Worm (Caenorhabditis elegans): Measurements from ENCODE around the gene lipl-4.

lipl-4 gene

DNA sequence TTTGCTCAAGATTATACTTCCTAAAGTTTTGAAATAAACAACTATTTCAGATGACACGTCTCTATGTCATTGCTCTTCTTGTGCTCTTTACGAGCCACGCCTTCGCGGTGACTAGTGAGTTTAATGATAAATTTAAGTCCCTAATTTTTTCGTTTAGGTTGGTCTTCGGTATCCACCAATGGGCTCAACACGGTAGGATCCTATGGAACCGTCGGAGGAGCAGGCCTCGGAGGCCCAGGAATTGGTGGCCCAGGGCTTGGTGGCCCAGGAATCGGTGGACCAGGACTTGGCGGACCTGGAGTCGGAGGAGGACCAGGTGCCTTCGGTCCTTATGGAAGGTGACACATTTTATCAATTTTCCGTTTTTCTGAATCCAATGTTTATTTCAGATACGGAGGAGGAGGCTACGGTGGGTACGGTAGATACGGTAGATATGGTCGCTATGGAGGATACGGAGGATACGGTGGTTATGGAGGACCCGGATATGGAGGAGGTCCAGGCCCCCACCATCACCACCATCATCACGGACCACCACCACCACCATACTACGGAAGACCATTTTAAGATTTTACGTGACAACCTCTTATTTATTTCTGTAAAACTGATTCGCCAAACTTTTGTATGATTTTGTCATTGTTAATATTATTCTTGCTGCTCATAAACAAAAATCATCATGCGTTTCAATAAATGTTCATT lies 29.4 kb upstream of the lipl-4 start, which contains the start of the genes F46E10.2 and F46E10.18:
Gene F46E10.2, plus strand, starts transcription at position 51 of the 696 bp plus-strand sequence.
Gene F46E10.18, plus strand, starts transcription at position 646 of the 696 bp plus-strand sequence.
- TF ChIP-seq ceh-43 (GFP tag; optimal IDR thresholded peaks at IDR 0.05) (no peak), unc-62 (GFP tag; optimal IDR thresholded peaks at IDR 0.05) (no peak), snpc-4 (tag; optimal IDR thresholded peaks at IDR 0.05) (no peak), nhr-76 (tag; optimal IDR thresholded peaks at IDR 0.05) (no peak), cnd-1 (tag; optimal IDR thresholded peaks at IDR 0.05) (no peak), mls-2 (tag; optimal IDR thresholded peaks at IDR 0.05) (no peak), drap-1 (GFP tag; optimal IDR thresholded peaks at IDR 0.05) (no peak), elt-1 (tag; optimal IDR thresholded peaks at IDR 0.05; ENCODE audit: borderline replicate concordance, insufficient read depth) (no peak), pha-4 (tag; optimal IDR thresholded peaks at IDR 0.05) (no peak), lin-13 (tag; optimal IDR thresholded peaks at IDR 0.05) (no peak), mep-1 (tag; optimal IDR thresholded peaks at IDR 0.05) (no peak), unc-120 (tag; optimal IDR thresholded peaks at IDR 0.05; ENCODE audit: poor library complexity, severe bottlenecking) (no peak), lsy-2 (tag; optimal IDR thresholded peaks at IDR 0.05) (no peak), ztf-11 (tag; optimal IDR thresholded peaks at IDR 0.05) (no peak), elt-3 (tag; optimal IDR thresholded peaks at IDR 0.05) (no peak), mab-5 (tag; optimal IDR thresholded peaks at IDR 0.05) (no peak), nhr-237 (tag; optimal IDR thresholded peaks at IDR 0.05) (no peak)

DNA sequence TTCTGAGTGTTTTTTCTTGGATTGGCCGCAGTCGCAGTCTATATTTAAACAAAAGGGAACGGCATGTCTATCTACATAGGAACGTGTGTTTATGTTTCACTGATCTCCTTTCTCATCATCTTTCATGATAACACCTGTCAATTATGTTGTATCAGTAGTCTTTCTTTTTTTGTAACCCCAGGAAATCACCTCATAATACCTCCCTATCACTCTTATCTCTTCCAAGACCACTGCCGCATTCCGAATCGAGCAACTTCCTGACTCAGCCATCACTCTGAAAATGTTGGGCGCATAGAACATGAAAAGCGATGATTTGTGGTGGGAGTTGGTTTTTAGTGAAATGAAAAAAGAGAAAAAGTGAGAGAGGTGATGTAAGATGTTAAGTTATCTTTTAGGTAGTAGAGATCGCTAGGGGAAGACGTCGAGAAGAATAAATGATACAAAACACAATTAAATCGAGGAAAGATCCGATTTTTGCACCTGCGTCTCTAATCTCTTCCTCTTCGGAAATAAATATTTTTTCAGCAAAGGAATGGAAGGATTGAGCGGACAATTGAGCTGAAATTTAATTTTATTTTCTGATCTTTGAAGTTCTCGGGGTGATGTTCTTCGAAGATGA lies 27.0 kb upstream of the lipl-4 start:
- TF ChIP-seq M03D4.4 (tag; optimal IDR thresholded peaks at IDR 0.05), result no peak
- TF ChIP-seq ham-2 (GFP tag; optimal IDR thresholded peaks at IDR 0.05), result no peak
- TF ChIP-seq cnd-1 (tag; optimal IDR thresholded peaks at IDR 0.05), result no peak
- no peak for TF ChIP-seq elt-1 (tag; optimal IDR thresholded peaks at IDR 0.05; ENCODE audit: borderline replicate concordance, insufficient read depth)
- no peak for TF ChIP-seq nhr-237 (tag; optimal IDR thresholded peaks at IDR 0.05)
- no peak for TF ChIP-seq hlh-1 (tag; optimal IDR thresholded peaks at IDR 0.05)
- no peak for TF ChIP-seq lsy-2 (tag; optimal IDR thresholded peaks at IDR 0.05)
- no peak for TF ChIP-seq flh-1 (GFP tag; optimal IDR thresholded peaks at IDR 0.05)
- TF ChIP-seq lin-32 (GFP tag; optimal IDR thresholded peaks at IDR 0.05), result no peak
- no peak for TF ChIP-seq nhr-2 (tag; optimal IDR thresholded peaks at IDR 0.05)
- no peak for TF ChIP-seq unc-39 (tag; optimal IDR thresholded peaks at IDR 0.05)
- TF ChIP-seq zip-8 (tag; optimal IDR thresholded peaks at IDR 0.05), result no peak
- no peak for TF ChIP-seq ceh-43 (GFP tag; optimal IDR thresholded peaks at IDR 0.05)
- no peak for TF ChIP-seq nhr-76 (tag; optimal IDR thresholded peaks at IDR 0.05)
- no peak for TF ChIP-seq unc-120 (tag; optimal IDR thresholded peaks at IDR 0.05; ENCODE audit: poor library complexity, severe bottlenecking)
- TF ChIP-seq mls-2 (tag; optimal IDR thresholded peaks at IDR 0.05), result no peak
- no peak for TF ChIP-seq drap-1 (GFP tag; optimal IDR thresholded peaks at IDR 0.05)

DNA sequence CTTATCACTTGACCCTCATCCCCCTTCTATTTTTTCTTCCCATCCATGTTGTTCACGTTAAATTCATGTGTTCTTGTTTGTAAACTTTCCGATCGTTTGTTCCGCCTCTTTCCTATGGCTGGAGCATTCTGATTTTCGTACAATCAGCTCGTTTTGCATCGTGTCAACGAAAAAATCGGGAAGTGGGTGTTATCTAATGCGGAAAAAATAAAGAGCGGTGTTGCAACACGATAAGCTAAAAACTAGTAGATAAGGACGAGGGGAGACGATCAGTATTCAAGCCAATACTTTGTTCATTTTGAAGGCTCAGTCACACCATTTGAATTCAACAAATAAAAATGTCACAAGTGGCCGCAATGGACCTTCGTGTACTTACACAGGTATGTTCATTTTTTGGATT lies 25.2 kb upstream of the lipl-4 start, which contains the start of gene acs-1:
Gene acs-1, plus strand, starts transcription at position 233 of the 400 bp plus-strand sequence.
- TF ChIP-seq blmp-1 (tag; optimal IDR thresholded peaks at IDR 0.05) (no peak), elt-1 (tag; optimal IDR thresholded peaks at IDR 0.05; ENCODE audit: borderline replicate concordance, insufficient read depth) (no peak), lin-32 (GFP tag; optimal IDR thresholded peaks at IDR 0.05) (no peak), drap-1 (GFP tag; optimal IDR thresholded peaks at IDR 0.05) (no peak), nhr-237 (tag; optimal IDR thresholded peaks at IDR 0.05) (no peak), nhr-28 (tag; optimal IDR thresholded peaks at IDR 0.05) (no peak), snpc-4 (tag; optimal IDR thresholded peaks at IDR 0.05) (no peak), zip-8 (tag; optimal IDR thresholded peaks at IDR 0.05) (no peak), mab-5 (tag; optimal IDR thresholded peaks at IDR 0.05) (no peak), mls-2 (tag; optimal IDR thresholded peaks at IDR 0.05) (no peak), mep-1 (tag; optimal IDR thresholded peaks at IDR 0.05) (no peak), ceh-83 (GFP tag; optimal IDR thresholded peaks at IDR 0.05) (no peak), lsy-2 (tag; optimal IDR thresholded peaks at IDR 0.05) (no peak), cnd-1 (tag; optimal IDR thresholded peaks at IDR 0.05) (no peak), ceh-39 (tag; optimal IDR thresholded peaks at IDR 0.05) (no peak), unc-39 (tag; optimal IDR thresholded peaks at IDR 0.05) (no peak), tbx-8 (GFP tag; optimal IDR thresholded peaks at IDR 0.05) (no peak), ham-2 (GFP tag; optimal IDR thresholded peaks at IDR 0.05) (no peak), M03D4.4 (tag; optimal IDR thresholded peaks at IDR 0.05) (no peak)

DNA sequence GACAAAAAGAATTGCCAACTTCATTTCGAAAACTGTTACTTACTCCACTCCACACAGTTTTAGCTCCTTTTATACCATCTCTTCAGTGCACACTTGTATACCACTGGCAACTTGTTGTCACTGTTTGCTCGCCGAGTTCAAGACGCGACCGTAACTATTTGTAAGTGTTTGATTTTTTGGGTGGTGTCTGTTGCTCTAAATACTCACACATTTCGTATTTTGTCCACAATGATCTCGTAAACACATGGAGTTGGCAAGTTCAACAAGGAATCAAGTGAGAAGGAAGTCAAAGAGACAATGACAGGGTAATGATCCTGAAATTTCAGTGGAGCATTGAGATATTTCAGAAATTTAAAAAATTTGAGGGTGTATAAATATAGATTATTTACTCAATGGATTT lies 16.9 kb upstream of the lipl-4 start, which contains the start of gene hpo-26:
Gene hpo-26, minus strand, starts transcription at position 31 of the 400 bp plus-strand sequence.
- TF ChIP-seq sptf-1 (tag; optimal IDR thresholded peaks at IDR 0.05) (no peak), ces-1 (GFP tag; optimal IDR thresholded peaks at IDR 0.05) (no peak), drap-1 (GFP tag; optimal IDR thresholded peaks at IDR 0.05) (no peak), zip-8 (tag; optimal IDR thresholded peaks at IDR 0.05) (no peak), mep-1 (tag; optimal IDR thresholded peaks at IDR 0.05) (no peak), pha-4 (tag; optimal IDR thresholded peaks at IDR 0.05) (no peak), tbx-8 (GFP tag; optimal IDR thresholded peaks at IDR 0.05) (no peak), flh-1 (GFP tag; optimal IDR thresholded peaks at IDR 0.05) (no peak), nhr-237 (tag; optimal IDR thresholded peaks at IDR 0.05) (no peak), bed-3 (GFP tag; optimal IDR thresholded peaks at IDR 0.05) (no peak), hlh-1 (tag; optimal IDR thresholded peaks at IDR 0.05) (no peak), unc-62 (GFP tag; optimal IDR thresholded peaks at IDR 0.05) (no peak), nhr-76 (tag; optimal IDR thresholded peaks at IDR 0.05) (no peak), unc-39 (tag; optimal IDR thresholded peaks at IDR 0.05) (no peak), ham-2 (GFP tag; optimal IDR thresholded peaks at IDR 0.05) (no peak), nhr-2 (tag; optimal IDR thresholded peaks at IDR 0.05) (no peak), lsy-2 (tag; optimal IDR thresholded peaks at IDR 0.05) (no peak), cnd-1 (tag; optimal IDR thresholded peaks at IDR 0.05) (no peak)
